Worm (Caenorhabditis elegans): Measurements from ENCODE around the gene tmem-218.

- TF ChIP-seq cog-1 (tag; optimal IDR thresholded peaks at IDR 0.05): no peak
- no peak for TF ChIP-seq ztf-23 (GFP tag; IDR thresholded peaks at IDR 0.05)
- no peak for TF ChIP-seq ztf-29 (GFP tag; IDR thresholded peaks at IDR 0.05)
- TF ChIP-seq ref-1 (GFP tag; conservative IDR thresholded peaks at IDR 0.05): no peak
- no peak for TF ChIP-seq flt-1 (GFP tag; IDR thresholded peaks at IDR 0.05)
- no peak for TF ChIP-seq med-1 (GFP tag; optimal IDR thresholded peaks at IDR 0.05; ENCODE audit: insufficient read depth)
- TF ChIP-seq klf-2 (GFP tag; conservative IDR thresholded peaks at IDR 0.05): no peak
Observed at ce11 chrX:17685959-17686358, 36.5 kb downstream of the tmem-218 start.
